Worm (Caenorhabditis elegans): Measurements from ENCODE around the gene F38B6.7.

Gene F38B6.7

DNA sequence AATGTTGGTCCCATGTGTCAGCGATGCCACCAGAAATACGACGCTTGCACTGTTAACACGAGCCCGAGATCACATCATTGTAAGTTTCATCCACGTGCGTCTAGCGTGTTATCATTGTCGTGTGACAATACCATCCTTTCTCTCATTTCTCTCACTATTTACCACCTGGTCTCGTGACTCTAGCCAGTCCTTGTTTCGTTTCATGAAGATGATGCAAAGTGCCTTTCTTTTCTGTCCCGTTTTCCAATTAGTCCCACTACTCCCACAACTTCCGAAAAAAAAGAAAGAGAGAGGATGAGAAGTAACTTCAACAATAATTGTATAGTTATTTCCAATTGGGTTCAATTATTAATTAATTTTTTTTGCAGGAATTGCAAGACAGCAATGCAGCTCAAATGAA, 44.7 kb upstream of the F38B6.7 start (continued):
- peak; percentile 64 for TF ChIP-seq grh-1 (GFP tag; IDR thresholded peaks at IDR 0.05)
- TF ChIP-seq snpc-4 (tag; optimal IDR thresholded peaks at IDR 0.05) = no peak
- TF ChIP-seq ztf-11 (tag; optimal IDR thresholded peaks at IDR 0.05) = no peak
- no peak for TF ChIP-seq fkh-8 (tag; optimal IDR thresholded peaks at IDR 0.05)
- no peak for TF ChIP-seq alr-1 (tag; optimal IDR thresholded peaks at IDR 0.05; ENCODE audit: borderline replicate concordance)
- TF ChIP-seq mep-1 (tag; optimal IDR thresholded peaks at IDR 0.05) = peak; percentile 77
- TF ChIP-seq lin-15B (tag; optimal IDR thresholded peaks at IDR 0.05) = no peak
- no peak for TF ChIP-seq hlh-17 (GFP tag; optimal IDR thresholded peaks at IDR 0.05; ENCODE audit: borderline replicate concordance)
- no peak for TF ChIP-seq nhr-12 (tag; optimal IDR thresholded peaks at IDR 0.05)
- no peak for TF ChIP-seq isw-1 (GFP tag; IDR thresholded peaks at IDR 0.05)
- TF ChIP-seq C16A3.4 (tag; optimal IDR thresholded peaks at IDR 0.05) = peak; percentile 34
- TF ChIP-seq blmp-1 (tag; optimal IDR thresholded peaks at IDR 0.05) = peak; percentile 85
- TF ChIP-seq sox-4 (tag; optimal IDR thresholded peaks at IDR 0.05) = peak; percentile 48
- TF ChIP-seq nhr-84 (tag; optimal IDR thresholded peaks at IDR 0.05) = no peak
- peak; percentile 33 to 48 (median 35) for TF ChIP-seq dpl-1 (GFP tag; optimal IDR thresholded peaks at IDR 0.05)
- no peak for TF ChIP-seq pqm-1 (tag; optimal IDR thresholded peaks at IDR 0.05)
- TF ChIP-seq irx-1 (tag; optimal IDR thresholded peaks at IDR 0.05) = peak; percentile 76
- no peak for TF ChIP-seq nhr-28 (tag; optimal IDR thresholded peaks at IDR 0.05)
- peak; percentile 60 for TF ChIP-seq nhr-11 (tag; optimal IDR thresholded peaks at IDR 0.05)
- peak; percentile 23 for TF ChIP-seq aha-1 (tag; optimal IDR thresholded peaks at IDR 0.05)
- no peak for TF ChIP-seq hpl-2 (GFP tag; optimal IDR thresholded peaks at IDR 0.05)
- peak; percentile 70 for TF ChIP-seq tbx-2 (tag; optimal IDR thresholded peaks at IDR 0.05)
- peak; percentile 91 for TF ChIP-seq lin-14 (GFP tag; optimal IDR thresholded peaks at IDR 0.05)
- no peak for TF ChIP-seq nhr-76 (tag; optimal IDR thresholded peaks at IDR 0.05)
- no peak for TF ChIP-seq tlp-1 (tag; optimal IDR thresholded peaks at IDR 0.05)
- peak; percentile 73 for TF ChIP-seq lir-3 (tag; optimal IDR thresholded peaks at IDR 0.05; ENCODE audit: poor library complexity)
- TF ChIP-seq mdl-1 (tag; optimal IDR thresholded peaks at IDR 0.05) = peak in 1 of 2 experiments; percentile 97
- peak; percentile 97 for TF ChIP-seq nhr-71 (tag; optimal IDR thresholded peaks at IDR 0.05)
- TF ChIP-seq Y116A8C.19 (tag; optimal IDR thresholded peaks at IDR 0.05; ENCODE audit: borderline replicate concordance) = no peak
- TF ChIP-seq unc-98 (GFP tag; IDR thresholded peaks at IDR 0.05) = no peak
- peak; percentile 97 for TF ChIP-seq ama-1 (optimal IDR thresholded peaks at IDR 0.05)
- no peak for TF ChIP-seq sptf-1 (tag; optimal IDR thresholded peaks at IDR 0.05)
- no peak; the same call in 1 of the 2 replicates for TF ChIP-seq mab-9 (GFP tag; IDR thresholded peaks at IDR 0.05)
- TF ChIP-seq ets-5 (GFP tag; IDR thresholded peaks at IDR 0.05) = no peak
- TF ChIP-seq rnt-1 (tag; optimal IDR thresholded peaks at IDR 0.05) = peak; percentile 92
- TF ChIP-seq lsy-2 (tag; optimal IDR thresholded peaks at IDR 0.05) = peak; percentile 71 to 75
- peak; percentile 46 for TF ChIP-seq lin-13 (GFP tag; optimal IDR thresholded peaks at IDR 0.05)
- TF ChIP-seq ztf-4 (tag; optimal IDR thresholded peaks at IDR 0.05) = peak; percentile 77
- peak; percentile 24 for TF ChIP-seq nhr-77 (tag; optimal IDR thresholded peaks at IDR 0.05)
- TF ChIP-seq snu-23 (GFP tag; optimal IDR thresholded peaks at IDR 0.05) = peak; percentile 88
- TF ChIP-seq nhr-90 (tag; optimal IDR thresholded peaks at IDR 0.05; ENCODE audit: poor library complexity) = peak; percentile 81
- no peak for TF ChIP-seq fkh-10 (GFP tag; optimal IDR thresholded peaks at IDR 0.05)
- peak; percentile 88 for TF ChIP-seq lin-39 (tag; optimal IDR thresholded peaks at IDR 0.05)
- no peak for TF ChIP-seq egl-13 (tag; optimal IDR thresholded peaks at IDR 0.05)
- peak in 1 of 2 experiments; percentile 57 for TF ChIP-seq egl-27 (tag; optimal IDR thresholded peaks at IDR 0.05)
- TF ChIP-seq unc-86 (tag; optimal IDR thresholded peaks at IDR 0.05) = no peak
- no peak for TF ChIP-seq hlh-4 (tag; optimal IDR thresholded peaks at IDR 0.05)
- TF ChIP-seq nhr-47 (tag; optimal IDR thresholded peaks at IDR 0.05) = peak; percentile 77
- TF ChIP-seq ceh-8 (GFP tag; optimal IDR thresholded peaks at IDR 0.05) = peak; percentile 0
- TF ChIP-seq mef-2 (tag; optimal IDR thresholded peaks at IDR 0.05) = no peak
- TF ChIP-seq jun-1 (tag; optimal IDR thresholded peaks at IDR 0.05) = peak; percentile 75
- TF ChIP-seq sup-37 (GFP tag; optimal IDR thresholded peaks at IDR 0.05) = peak; percentile 31
- peak; percentile 13 for TF ChIP-seq dsc-1 (tag; optimal IDR thresholded peaks at IDR 0.05)
- no peak for TF ChIP-seq nhr-237 (tag; optimal IDR thresholded peaks at IDR 0.05)
